Worm (Caenorhabditis elegans): Measurements from ENCODE around the gene F56D6.9.

Gene F56D6.9

DNA sequence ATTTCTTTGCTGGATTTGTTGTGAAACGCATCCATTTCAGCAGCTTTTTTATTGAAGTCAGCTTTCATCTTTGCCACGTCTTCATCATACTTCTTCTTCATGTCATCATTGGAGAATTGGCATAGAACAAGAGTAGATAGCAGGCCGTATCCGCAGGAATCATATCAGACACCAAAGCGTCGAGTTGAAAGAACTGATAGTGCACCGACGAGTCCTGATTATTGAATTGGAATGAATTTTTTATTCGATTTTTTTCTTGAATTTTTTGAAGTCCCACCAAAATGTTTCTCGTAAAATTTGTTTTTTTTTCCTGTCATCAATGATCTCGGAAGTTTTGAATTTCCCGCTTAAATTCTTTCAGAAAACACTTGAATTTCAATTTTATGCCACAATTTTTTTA is 14.3 kb downstream of the F56D6.9 start, which contains the start of gene F56D6.11:
Gene F56D6.11, minus strand, starts transcription at position 101 of the 400 bp plus-strand sequence.
- TF ChIP-seq pqm-1 (tag; optimal IDR thresholded peaks at IDR 0.05) (no peak), C38D4.7 (GFP tag; optimal IDR thresholded peaks at IDR 0.05) (no peak), fax-1 (tag; optimal IDR thresholded peaks at IDR 0.05) (no peak), ceh-14 (tag; optimal IDR thresholded peaks at IDR 0.05) (no peak), ceh-31 (tag; optimal IDR thresholded peaks at IDR 0.05) (no peak), unc-55 (GFP tag; optimal IDR thresholded peaks at IDR 0.05) (no peak), Y22D7AL.16 (tag; optimal IDR thresholded peaks at IDR 0.05) (no peak), eyg-1 (tag; optimal IDR thresholded peaks at IDR 0.05) (no peak), ceh-48 (tag; optimal IDR thresholded peaks at IDR 0.05) (no peak), odd-2 (tag; optimal IDR thresholded peaks at IDR 0.05) (no peak), elt-2 (tag; optimal IDR thresholded peaks at IDR 0.05) (no peak), ceh-9 (tag; optimal IDR thresholded peaks at IDR 0.05) (no peak), ceh-30 (tag; optimal IDR thresholded peaks at IDR 0.05) (no peak)

DNA sequence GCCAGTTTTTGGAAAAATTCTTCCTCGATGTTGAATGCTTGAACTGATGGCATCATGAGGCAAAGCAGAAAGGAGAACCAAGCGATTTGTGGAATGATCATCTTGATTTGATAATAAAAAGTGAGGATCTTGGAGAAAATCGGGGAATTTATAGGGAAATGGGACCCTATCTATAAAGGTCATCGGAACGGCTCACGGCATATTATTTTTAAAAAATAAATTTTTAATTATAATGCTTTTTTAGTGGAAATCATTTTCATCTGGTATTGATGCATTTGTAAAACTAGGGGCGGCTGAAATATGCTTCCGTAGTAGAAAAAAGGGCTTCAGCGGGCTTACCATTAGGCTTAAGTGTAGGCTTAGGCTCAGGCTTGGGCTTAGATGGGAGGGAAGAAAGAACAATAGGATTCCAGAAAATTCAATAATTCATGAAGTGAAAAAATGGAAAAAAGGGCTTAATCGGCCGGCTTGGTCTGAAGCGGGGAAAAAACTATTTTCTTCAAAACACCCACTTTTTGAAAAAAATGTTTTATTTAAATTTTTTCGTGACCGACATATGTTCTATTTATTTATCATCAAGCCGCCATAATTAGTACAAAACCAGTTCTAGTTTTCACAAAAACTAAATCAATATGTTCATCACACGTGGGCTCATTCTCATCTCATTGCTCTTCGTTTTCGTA is 15.5 kb downstream of the F56D6.9 start, which contains the start of the genes F56D6.22 and F56D6.12:
Gene F56D6.22, minus strand, starts transcription at position 101 of the 683 bp plus-strand sequence.
Gene F56D6.12, plus strand, starts transcription at position 633 of the 683 bp plus-strand sequence.
- TF ChIP-seq rnt-1 (tag; optimal IDR thresholded peaks at IDR 0.05), result no peak
- no peak for TF ChIP-seq K09A11.1 (tag; optimal IDR thresholded peaks at IDR 0.05; ENCODE audit: insufficient read depth)
- TF ChIP-seq sox-2 (GFP tag; IDR thresholded peaks at IDR 0.05), result no peak
- TF ChIP-seq C38D4.7 (GFP tag; optimal IDR thresholded peaks at IDR 0.05), result no peak
- no peak for TF ChIP-seq sox-4 (tag; optimal IDR thresholded peaks at IDR 0.05)
- TF ChIP-seq ceh-18 (tag; optimal IDR thresholded peaks at IDR 0.05), result no peak
- TF ChIP-seq Y22D7AL.16 (tag; optimal IDR thresholded peaks at IDR 0.05), result no peak
- no peak for TF ChIP-seq unc-42 (tag; optimal IDR thresholded peaks at IDR 0.05)
- no peak for TF ChIP-seq tbx-2 (tag; optimal IDR thresholded peaks at IDR 0.05)
- no peak for TF ChIP-seq ceh-45 (GFP tag; IDR thresholded peaks at IDR 0.05)
- no peak for TF ChIP-seq nhr-11 (tag; optimal IDR thresholded peaks at IDR 0.05)
- TF ChIP-seq ttx-3 (tag; optimal IDR thresholded peaks at IDR 0.05), result no peak
- no peak for TF ChIP-seq K02D7.2 (tag; optimal IDR thresholded peaks at IDR 0.05)
- TF ChIP-seq pag-3 (tag; optimal IDR thresholded peaks at IDR 0.05; ENCODE audit: borderline replicate concordance), result no peak
- TF ChIP-seq ceh-30 (tag; optimal IDR thresholded peaks at IDR 0.05), result no peak
- TF ChIP-seq fkh-6 (tag; optimal IDR thresholded peaks at IDR 0.05), result no peak
- no peak for TF ChIP-seq unc-3 (GFP tag; conservative IDR thresholded peaks at IDR 0.05)
- no peak for TF ChIP-seq unc-3 (tag; optimal IDR thresholded peaks at IDR 0.05)
- no peak for TF ChIP-seq che-1 (tag; optimal IDR thresholded peaks at IDR 0.05)

DNA sequence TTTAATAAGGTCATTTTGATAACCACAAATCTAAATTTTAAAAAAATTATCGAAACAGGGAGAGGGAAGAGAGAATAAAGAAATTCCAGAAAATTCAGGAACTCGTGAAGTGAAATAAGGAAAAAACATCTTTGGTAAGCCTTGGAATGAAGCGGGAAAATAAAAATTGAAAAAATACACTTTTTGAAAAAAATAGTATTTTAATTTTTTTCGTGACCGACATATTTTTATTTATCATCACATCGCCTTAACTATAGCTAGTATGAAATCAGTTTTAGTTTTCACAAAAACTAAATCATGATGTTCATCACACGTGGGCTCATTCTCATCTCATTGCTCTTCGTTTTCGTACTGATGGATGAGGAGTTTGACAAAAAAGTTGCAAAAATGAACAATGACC is 17.0 kb downstream of the F56D6.9 start, which contains the start of gene F56D6.13:
Gene F56D6.13, plus strand, starts transcription at position 301 of the 400 bp plus-strand sequence.
- TF ChIP-seq pha-4 (tag; optimal IDR thresholded peaks at IDR 0.05) (no peak), F13H6.1 (tag; optimal IDR thresholded peaks at IDR 0.05) (no peak), ceh-6 (GFP tag; optimal IDR thresholded peaks at IDR 0.05) (no peak), mec-3 (tag; optimal IDR thresholded peaks at IDR 0.05; ENCODE audit: borderline replicate concordance) (no peak), nhr-11 (tag; optimal IDR thresholded peaks at IDR 0.05) (no peak), ceh-9 (tag; optimal IDR thresholded peaks at IDR 0.05) (no peak), sox-4 (tag; optimal IDR thresholded peaks at IDR 0.05) (no peak), pha-2 (tag; optimal IDR thresholded peaks at IDR 0.05) (no peak), syd-9 (tag; optimal IDR thresholded peaks at IDR 0.05) (no peak), dmd-4 (tag; optimal IDR thresholded peaks at IDR 0.05; ENCODE audit: borderline replicate concordance) (no peak), ets-4 (tag; optimal IDR thresholded peaks at IDR 0.05) (no peak), sox-2 (GFP tag; IDR thresholded peaks at IDR 0.05) (no peak), ceh-22 (tag; optimal IDR thresholded peaks at IDR 0.05) (no peak), fkh-10 (GFP tag; optimal IDR thresholded peaks at IDR 0.05) (no peak), zip-5 (tag; optimal IDR thresholded peaks at IDR 0.05) (no peak), elt-2 (tag; optimal IDR thresholded peaks at IDR 0.05) (no peak), K09A11.1 (tag; optimal IDR thresholded peaks at IDR 0.05; ENCODE audit: insufficient read depth) (no peak), che-1 (tag; optimal IDR thresholded peaks at IDR 0.05) (no peak)
